Worm (Caenorhabditis elegans) whole organism, L1 larva: ENCODE results near the gene F28D1.6.
A peak's percentile ranks its signal among the peaks of the same experiment; 100 is the strongest.

Experiments used
- C04F5.9 ChIP-seq: sonication (generic microtip); optimal IDR thresholded peaks from 2 replicates; lab custom pipeline; 2016; ENCODE audit warnings: missing genetic modification characterization, missing compliant biosample characterization
- C16A3.4 ChIP-seq: fragments of 150-350 bp; optimal IDR thresholded peaks from 2 replicates; lab custom pipeline; 2014; ENCODE audit warnings: missing biosample characterization, missing genetic modification characterization
- F16B12.6 ChIP-seq: fragments of 150-350 bp; optimal IDR thresholded peaks from 2 replicates; lab custom pipeline; 2014; ENCODE audit warnings: missing biosample characterization, missing genetic modification characterization
- aha-1 ChIP-seq: fragments of 150-350 bp; optimal IDR thresholded peaks from 2 replicates; lab custom pipeline; 2014; ENCODE audit warnings: missing biosample characterization, missing genetic modification characterization
- alr-1 ChIP-seq: fragments of 200-800 bp; sonication (Bioruptor generic); optimal IDR thresholded peaks from 2 replicates; lab custom pipeline; 2018; ENCODE audit warnings: borderline replicate concordance, mild to moderate bottlenecking, missing genetic modification characterization, missing compliant biosample characterization
- blmp-1 ChIP-seq: fragments of 150-350 bp; optimal IDR thresholded peaks from 2 replicates; lab custom pipeline; 2014; ENCODE audit warnings: missing biosample characterization, missing genetic modification characterization
- ceh-8 ChIP-seq: fragments of 200-800 bp; sonication (Bioruptor generic); optimal IDR thresholded peaks from 2 replicates; lab custom pipeline; 2018; ENCODE audit warnings: mild to moderate bottlenecking, missing genetic modification characterization, moderate library complexity, missing compliant biosample characterization
- dpl-1 ChIP-seq, 3 experiments: fragments of 150-350 bp in 2 of 3; sonication (generic microtip) in 1 of 3; optimal IDR thresholded peaks; 2 replicates each; lab custom pipeline; 2014 to 2017; ENCODE audit warnings: missing biosample characterization in 3 of 3, missing genetic modification characterization in 3 of 3, missing genetic modification reagents in 3 of 3
- egl-27 ChIP-seq, 2 experiments: fragments of 150-350 bp in 1 of 2; sonication (generic microtip); optimal IDR thresholded peaks; 3 replicates each; lab custom pipeline; 2017 to 2018; ENCODE audit warnings: missing biosample characterization in 2 of 2, missing genetic modification characterization in 2 of 2, missing genetic modification reagents in 2 of 2
- elt-3 ChIP-seq, 6 experiments: fragments of 150-350 bp in 1 of 6; sonication (generic microtip); optimal IDR thresholded peaks; 2 replicates each; lab custom pipeline; 2017 to 2018; ENCODE audit warnings: missing biosample characterization in 6 of 6, missing genetic modification characterization in 6 of 6, inconsistent platforms in 1 of 6
- fkh-10 ChIP-seq: sonication (generic microtip); optimal IDR thresholded peaks from 2 replicates; lab custom pipeline; 2017; ENCODE audit warnings: missing biosample characterization, missing genetic modification reagents, missing genetic modification characterization
- fkh-4 ChIP-seq: sonication (generic microtip); optimal IDR thresholded peaks from 2 replicates; lab custom pipeline; 2016; ENCODE audit warnings: missing compliant biosample characterization, missing genetic modification characterization, borderline replicate concordance
- fkh-8 ChIP-seq: sonication (generic microtip); optimal IDR thresholded peaks from 2 replicates; lab custom pipeline; 2016; ENCODE audit warnings: mild to moderate bottlenecking, missing genetic modification characterization, missing compliant biosample characterization
- fos-1 ChIP-seq: fragments of 150-350 bp; optimal IDR thresholded peaks from 2 replicates; lab custom pipeline; 2014; ENCODE audit warnings: missing biosample characterization, missing genetic modification characterization
- hlh-17 ChIP-seq: fragments of 200-800 bp; sonication (Bioruptor generic); optimal IDR thresholded peaks from 2 replicates; lab custom pipeline; 2018; ENCODE audit warnings: missing genetic modification characterization, mild to moderate bottlenecking, missing compliant biosample characterization, moderate library complexity, borderline replicate concordance
- jun-1 ChIP-seq: fragments of 150-350 bp; optimal IDR thresholded peaks from 2 replicates; lab custom pipeline; 2014; ENCODE audit warnings: missing biosample characterization, missing genetic modification reagents, missing genetic modification characterization
- lin-35 ChIP-seq, 2 experiments: fragments of 150-350 bp; optimal IDR thresholded peaks; 2 replicates each; lab custom pipeline; 2014; ENCODE audit warnings: missing biosample characterization in 2 of 2, missing genetic modification characterization in 2 of 2, missing genetic modification reagents in 2 of 2
- lin-39 ChIP-seq: fragments of 150-350 bp; optimal IDR thresholded peaks from 2 replicates; lab custom pipeline; 2014; ENCODE audit warnings: missing biosample characterization, missing genetic modification reagents, missing genetic modification characterization
- lir-3 ChIP-seq: sonication (generic microtip); optimal IDR thresholded peaks from 2 replicates; lab custom pipeline; 2016; ENCODE audit warnings: mild to moderate bottlenecking, missing genetic modification characterization, moderate library complexity, missing compliant biosample characterization; ENCODE audit not compliant: poor library complexity
- lsy-2 ChIP-seq, 2 experiments: fragments of 150-350 bp; optimal IDR thresholded peaks; 2 replicates each; lab custom pipeline; 2014; ENCODE audit warnings: missing biosample characterization in 2 of 2, missing genetic modification characterization in 2 of 2
- nhr-19 ChIP-seq: fragments of 200-800 bp; sonication (Bioruptor generic); conservative IDR thresholded peaks from 2 replicates; pipeline ENCODE4 v1.3.6; 2022; ENCODE audit warnings: missing genetic modification characterization, missing compliant biosample characterization
- nhr-20 ChIP-seq: sonication (generic microtip); optimal IDR thresholded peaks from 2 replicates; lab custom pipeline; 2016; ENCODE audit warnings: mild to moderate bottlenecking, missing genetic modification characterization, missing compliant biosample characterization
- nhr-85 ChIP-seq: sonication (generic microtip); peaks from one replicate; lab custom pipeline; 2016; ENCODE audit warnings: missing genetic modification characterization, inconsistent platforms, missing compliant biosample characterization
- skn-1 ChIP-seq: fragments of 150-350 bp; optimal IDR thresholded peaks from 2 replicates; lab custom pipeline; 2014; ENCODE audit warnings: missing biosample characterization, missing genetic modification characterization
- snpc-4 ChIP-seq: fragments of 150-350 bp; optimal IDR thresholded peaks from 2 replicates; lab custom pipeline; 2014; ENCODE audit warnings: missing biosample characterization, missing genetic modification characterization
- sup-37 ChIP-seq: fragments of 200-800 bp; sonication (Bioruptor generic); optimal IDR thresholded peaks from 2 replicates; lab custom pipeline; 2018; ENCODE audit warnings: mild to moderate bottlenecking, missing genetic modification characterization, missing compliant biosample characterization
- tbx-2 ChIP-seq: sonication (generic microtip); optimal IDR thresholded peaks from 2 replicates; lab custom pipeline; 2016; ENCODE audit warnings: missing genetic modification characterization, missing compliant biosample characterization
- unc-130 ChIP-seq: fragments of 150-350 bp; optimal IDR thresholded peaks from 2 replicates; lab custom pipeline; 2017; ENCODE audit warnings: missing biosample characterization, missing genetic modification characterization, inconsistent platforms
- unc-30 ChIP-seq: sonication (generic microtip); optimal IDR thresholded peaks from 2 replicates; lab custom pipeline; 2017; ENCODE audit warnings: missing biosample characterization, missing genetic modification characterization
- unc-86 ChIP-seq: sonication (generic microtip); optimal IDR thresholded peaks from 2 replicates; lab custom pipeline; 2016; ENCODE audit warnings: missing genetic modification characterization, missing compliant biosample characterization
- xbp-1 ChIP-seq: sonication (generic microtip); optimal IDR thresholded peaks from 2 replicates; lab custom pipeline; 2016; ENCODE audit warnings: missing genetic modification characterization, missing compliant biosample characterization
- zip-4 ChIP-seq: fragments of 200-800 bp; sonication (Bioruptor generic); optimal IDR thresholded peaks from 2 replicates; lab custom pipeline; 2018; ENCODE audit warnings: mild to moderate bottlenecking, missing genetic modification characterization, moderate library complexity, missing compliant biosample characterization
- ztf-11 ChIP-seq, 2 experiments: sonication (generic microtip); optimal IDR thresholded peaks; 2 replicates each; lab custom pipeline; 2016 to 2017; ENCODE audit warnings: missing genetic modification characterization in 2 of 2, missing biosample characterization in 1 of 2, missing compliant biosample characterization in 1 of 2

The F28D1.6 gene

DNA sequence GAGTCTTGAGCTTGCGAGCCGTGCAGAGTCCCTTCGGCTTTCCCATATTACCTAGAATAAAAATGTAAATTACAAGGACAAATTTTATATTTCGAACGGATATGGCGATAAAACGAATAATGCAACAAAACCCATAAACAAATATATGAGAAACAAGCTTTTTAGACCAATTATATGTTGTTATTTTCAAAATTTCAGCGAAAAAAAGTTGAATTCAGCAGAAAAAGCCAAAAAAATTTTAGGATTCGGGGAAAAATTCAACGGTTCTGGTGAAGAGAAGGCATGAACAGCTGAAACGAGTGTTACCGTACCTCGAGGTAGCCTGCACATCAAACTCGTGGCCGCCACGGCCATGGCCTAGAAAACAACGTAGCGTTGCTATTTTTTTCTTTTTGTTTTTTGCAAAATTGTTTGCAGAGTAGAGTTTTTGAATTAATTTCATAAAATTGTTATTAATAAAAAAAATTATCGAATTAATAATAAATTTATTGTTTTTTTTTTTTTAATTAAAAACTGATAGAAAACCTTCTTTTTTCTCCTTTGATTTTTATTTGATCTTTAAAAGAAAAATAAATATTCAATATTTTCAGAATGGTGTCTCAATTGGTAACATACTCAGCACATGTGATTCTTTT is 6.2 kb upstream of the F28D1.6 start, which contains the start of the genes rps-23 and dpm-3 (continued):
- no peak for TF ChIP-seq unc-30 (tag; lab: Kevin White, UChicago)
- peak; percentile 95 for TF ChIP-seq tbx-2 (tag; lab: Kevin White, UChicago)
- TF ChIP-seq fos-1 = peak; percentile 91
- peak; percentile 97 for TF ChIP-seq nhr-85 (tag; lab: Kevin White, UChicago)
- peak; percentile 91 for TF ChIP-seq C04F5.9 (tag; lab: Kevin White, UChicago)
- TF ChIP-seq nhr-19 (GFP tag; lab: Robert Waterston, UW) = peak; percentile 96
- TF ChIP-seq alr-1 (tag; lab: Kevin White, UChicago) = no peak
- TF ChIP-seq ceh-8 (GFP tag; lab: Kevin White, UChicago) = peak; percentile 46
- TF ChIP-seq F16B12.6 (tag; lab: Kevin White, UChicago) = peak; percentile 72
- peak; percentile 96 for TF ChIP-seq lir-3 (tag; lab: Kevin White, UChicago)
- peak; percentile 87 for TF ChIP-seq fkh-4 (tag; lab: Kevin White, UChicago)

DNA sequence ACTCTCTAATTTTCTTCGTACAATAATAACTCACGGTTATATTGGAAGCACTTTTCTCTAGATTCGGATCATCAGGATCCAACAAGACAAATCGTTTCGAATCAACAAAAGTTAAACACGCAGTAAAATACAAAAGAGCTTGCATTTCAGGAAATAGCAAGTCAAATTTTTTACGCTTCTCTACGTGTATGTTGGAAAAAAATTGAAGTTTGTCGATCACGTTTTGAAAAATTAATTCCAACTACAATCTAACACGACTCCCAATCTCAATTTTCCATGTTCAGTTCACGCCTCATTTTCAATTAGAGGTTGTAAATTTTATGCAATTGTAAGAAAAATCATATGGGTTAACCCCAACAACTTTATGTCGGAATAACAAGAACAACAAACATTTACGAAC is 5.0 kb upstream of the F28D1.6 start, which contains the start of gene spe-45:
spe-45 (minus strand) TSS at position 145 of the 400 bp plus-strand sequence.
- TF ChIP-seq nhr-85 (tag; lab: Kevin White, UChicago) (peak; percentile 33), lsy-2 (tag; optimal IDR thresholded peaks at IDR 0.05; lab: Kevin White, UChicago) (peak in 1 of 2 experiments; percentile 40), C16A3.4 (tag; lab: Kevin White, UChicago) (no peak), skn-1 (no peak)

DNA sequence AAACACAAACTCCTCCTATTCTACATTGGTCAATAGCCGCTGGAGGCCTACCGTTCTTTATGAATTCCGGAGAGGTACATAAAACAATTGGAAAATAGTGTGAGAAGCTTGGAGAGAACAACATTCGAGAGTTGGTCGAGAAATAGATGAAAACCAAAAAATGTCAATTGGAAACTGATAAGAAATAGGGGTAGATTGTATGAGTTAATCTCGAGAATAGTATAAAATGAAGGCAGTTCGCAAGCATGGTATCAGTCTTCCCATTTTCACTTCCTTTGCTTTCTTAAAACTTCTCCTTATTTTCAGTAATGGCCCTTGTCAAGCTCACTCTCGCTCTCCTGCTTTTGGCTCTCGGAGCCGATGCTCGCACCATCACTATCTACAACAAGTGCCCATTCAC is 2.1 kb downstream of the F28D1.6 start, which contains the start of gene thn-2:
thn-2 (plus strand) TSS at position 307 of the 400 bp plus-strand sequence.
- TF ChIP-seq fkh-10 (GFP tag; lab: Kevin White, UChicago) = no peak
- TF ChIP-seq hlh-17 (GFP tag; lab: Kevin White, UChicago) = no peak
- TF ChIP-seq unc-86 = no peak
- TF ChIP-seq lin-39 = no peak
- TF ChIP-seq C16A3.4 (tag; lab: Kevin White, UChicago) = no peak
- TF ChIP-seq dpl-1 (GFP tag; optimal IDR thresholded peaks at IDR 0.05; lab: Kevin White, UChicago) = no peak
- no peak for TF ChIP-seq aha-1 (tag; lab: Kevin White, UChicago)
- TF ChIP-seq nhr-20 (tag; lab: Kevin White, UChicago) = no peak
- no peak for TF ChIP-seq jun-1 (tag; lab: Kevin White, UChicago)
- no peak for TF ChIP-seq ztf-11 (tag; optimal IDR thresholded peaks at IDR 0.05; lab: Kevin White, UChicago)
- no peak for TF ChIP-seq snpc-4
- TF ChIP-seq fkh-8 (tag; lab: Kevin White, UChicago) = no peak
- no peak for TF ChIP-seq elt-3 (tag; optimal IDR thresholded peaks at IDR 0.05; lab: Kevin White, UChicago)
- no peak for TF ChIP-seq sup-37 (GFP tag; lab: Kevin White, UChicago)
- no peak for TF ChIP-seq zip-4 (GFP tag; lab: Kevin White, UChicago)

DNA sequence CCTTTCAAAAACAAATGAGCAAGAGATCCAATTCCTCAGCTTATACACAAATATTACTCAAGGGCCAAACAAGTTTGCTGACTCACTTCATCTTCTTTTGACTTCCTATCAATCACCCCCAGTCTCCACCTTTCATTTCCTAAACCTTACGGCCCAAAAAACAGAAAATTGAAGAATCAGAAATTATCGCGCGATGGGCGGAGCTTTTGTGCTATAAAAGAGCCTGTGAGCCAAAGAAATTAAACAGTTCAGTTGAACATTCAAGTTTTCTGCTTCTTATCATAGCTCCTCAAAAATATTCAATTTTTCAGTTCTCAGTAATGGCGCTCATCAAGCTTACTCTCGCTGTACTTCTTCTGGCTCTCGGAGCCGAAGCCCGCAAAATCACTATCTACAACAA is 5.2 kb downstream of the F28D1.6 start, which contains the start of gene thn-1:
thn-1 (plus strand) TSS at position 301 of the 400 bp plus-strand sequence.
- TF ChIP-seq tbx-2 (tag; lab: Kevin White, UChicago) (no peak), hlh-17 (GFP tag; lab: Kevin White, UChicago) (no peak), nhr-20 (tag; lab: Kevin White, UChicago) (no peak), egl-27 (tag; optimal IDR thresholded peaks at IDR 0.05; lab: Kevin White, UChicago) (no peak), fkh-10 (GFP tag; lab: Kevin White, UChicago) (no peak), nhr-19 (GFP tag; lab: Robert Waterston, UW) (no peak), unc-130 (tag; lab: Kevin White, UChicago) (no peak), blmp-1 (tag; lab: Kevin White, UChicago) (no peak), C04F5.9 (tag; lab: Kevin White, UChicago) (no peak), lin-35 (GFP tag; optimal IDR thresholded peaks at IDR 0.05; lab: Kevin White, UChicago) (no peak), alr-1 (tag; lab: Kevin White, UChicago) (no peak), ceh-8 (GFP tag; lab: Kevin White, UChicago) (no peak), C16A3.4 (tag; lab: Kevin White, UChicago) (no peak), xbp-1 (tag; lab: Kevin White, UChicago) (no peak), skn-1 (no peak)
